Worm (Caenorhabditis elegans) whole organism, young adult: ENCODE measurements around the gene rps-21.

Experiments
- F49E8.2 ChIP-seq: sonication (generic microtip); optimal IDR thresholded peaks from 3 replicates; lab custom pipeline; 2017; ENCODE audit warnings: missing genetic modification characterization, mild to moderate bottlenecking, missing compliant biosample characterization, antibody characterized with exemption, moderate library complexity; ENCODE audit not compliant: insufficient read depth
- K11D2.4 ChIP-seq: fragments of 200-800 bp; sonication (Bioruptor generic); IDR thresholded peaks from 2 replicates; pipeline ENCODE4 v1.3.6; 2022; ENCODE audit warnings: missing genetic modification reagents, missing genetic modification characterization, missing compliant biosample characterization
- sea-2 ChIP-seq: fragments of 200-800 bp; sonication (Bioruptor generic); IDR thresholded peaks from 2 replicates; pipeline ENCODE4 v1.3.6; 2022; ENCODE audit warnings: missing genetic modification characterization, missing compliant biosample characterization
- snpc-1.1 ChIP-seq: sonication (generic microtip); optimal IDR thresholded peaks from 2 replicates; lab custom pipeline; 2017; ENCODE audit warnings: missing genetic modification characterization, mild to moderate bottlenecking, missing compliant biosample characterization, antibody characterized with exemption, moderate library complexity, missing genotype, missing genetic modification reagents; ENCODE audit not compliant: insufficient read depth
- tbx-9 ChIP-seq: sonication (generic microtip); optimal IDR thresholded peaks from 2 replicates; lab custom pipeline; 2016; ENCODE audit warnings: borderline replicate concordance, missing genetic modification characterization, inconsistent platforms, missing compliant biosample characterization

DNA sequence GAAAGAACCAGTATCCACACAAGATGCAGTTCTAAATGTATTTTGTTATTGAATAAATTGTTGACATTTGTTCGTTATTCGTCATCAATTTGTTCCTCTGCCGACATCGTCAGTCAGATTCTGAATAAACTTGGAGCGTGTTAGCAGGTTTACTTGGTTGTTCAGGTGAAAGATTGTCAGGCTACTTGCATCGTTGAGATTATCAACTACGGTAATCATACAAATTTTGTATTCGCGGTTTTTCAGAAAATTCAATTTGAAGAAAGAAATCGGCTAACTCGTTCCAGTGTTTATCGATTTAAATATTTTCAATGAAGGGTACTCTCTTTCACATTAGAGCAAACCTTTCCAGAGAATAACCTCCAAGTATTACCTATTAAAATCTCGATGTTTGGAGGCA is 20.3 kb upstream of the rps-21 start, which contains the start of gene R151.2:
- TF ChIP-seq F49E8.2 (tag; lab: Kevin White, UChicago) (peak; percentile 57), tbx-9 (tag; lab: Kevin White, UChicago) (no peak), K11D2.4 (GFP tag; lab: Robert Waterston, UW) (no peak), sea-2 (GFP tag; lab: Robert Waterston, UW) (no peak), snpc-1.1 (no peak)
